Fruit fly (Drosophila melanogaster) whole organism, embryonic: ENCODE measurements around the gene CG7794.

Experiments
- Blimp-1 ChIP-seq: fragments of 200-800 bp; sonication (Bioruptor generic); optimal IDR thresholded peaks from 3 replicates; lab custom pipeline; 2018; ENCODE audit warnings: missing biosample characterization, missing genetic modification characterization, mild to moderate bottlenecking, moderate library complexity, missing genetic modification reagents
- C15 ChIP-seq: fragments of 200-800 bp; sonication (Bioruptor generic); IDR thresholded peaks from 3 replicates; pipeline ENCODE4 v1.3.6; 2022; ENCODE audit warnings: missing biosample characterization, missing genetic modification characterization
- CG10366 ChIP-seq: fragments of 200-800 bp; sonication (Bioruptor generic); IDR thresholded peaks from 2 replicates; pipeline ENCODE4 v1.3.6; 2022; ENCODE audit warnings: missing biosample characterization, missing genetic modification characterization
- CG10959 ChIP-seq: fragments of 200-800 bp; sonication (Bioruptor generic); IDR thresholded peaks from 2 replicates; pipeline ENCODE4 v1.3.6; 2022; ENCODE audit warnings: missing biosample characterization, missing genetic modification characterization
- CG11560 ChIP-seq: fragments of 200-800 bp; sonication (Bioruptor generic); IDR thresholded peaks from 3 replicates; pipeline ENCODE4 v1.3.6; 2022; ENCODE audit warnings: missing biosample characterization, missing genetic modification characterization
- CG12155 ChIP-seq: fragments of 200-800 bp; sonication (Bioruptor generic); optimal IDR thresholded peaks from 3 replicates; lab custom pipeline; 2016; ENCODE audit warnings: missing biosample characterization, missing genetic modification characterization
- CG1233 ChIP-seq: fragments of 200-800 bp; sonication (Bioruptor generic); optimal IDR thresholded peaks from 4 replicates; lab custom pipeline; 2018; ENCODE audit warnings: missing biosample characterization, mild to moderate bottlenecking, missing genetic modification characterization
- CG12391 ChIP-seq: fragments of 200-800 bp; sonication (Bioruptor generic); optimal IDR thresholded peaks from 3 replicates; lab custom pipeline; 2018; ENCODE audit warnings: missing biosample characterization, mild to moderate bottlenecking, missing genetic modification characterization, moderate library complexity
- CG12769 ChIP-seq: fragments of 200-800 bp; sonication (Bioruptor generic); optimal IDR thresholded peaks from 2 replicates; lab custom pipeline; 2019; ENCODE audit warnings: missing biosample characterization, mild to moderate bottlenecking, missing genetic modification characterization, moderate library complexity
- CG12942 ChIP-seq: fragments of 200-800 bp; sonication (Bioruptor generic); optimal IDR thresholded peaks from 3 replicates; lab custom pipeline; 2016; ENCODE audit warnings: missing biosample characterization, missing genetic modification characterization
- CG14667 ChIP-seq: fragments of 200-800 bp; sonication (Bioruptor generic); IDR thresholded peaks from 2 replicates; pipeline ENCODE4 v1.3.6; 2022; ENCODE audit warnings: missing biosample characterization, missing genetic modification characterization
- CG15011 ChIP-seq: fragments of 200-800 bp; sonication (Bioruptor generic); optimal IDR thresholded peaks from 3 replicates; lab custom pipeline; 2018; ENCODE audit warnings: missing biosample characterization, mild to moderate bottlenecking, missing genetic modification characterization
- CG15073 ChIP-seq: fragments of 200-800 bp; sonication (Bioruptor generic); optimal IDR thresholded peaks from 2 replicates; lab custom pipeline; 2016; ENCODE audit warnings: missing biosample characterization, missing genetic modification characterization
- CG15269 ChIP-seq: fragments of 200-800 bp; sonication (Bioruptor generic); optimal IDR thresholded peaks from 2 replicates; lab custom pipeline; 2018; ENCODE audit warnings: missing biosample characterization, mild to moderate bottlenecking, missing genetic modification characterization, moderate library complexity
- CG17385 ChIP-seq: fragments of 200-800 bp; sonication (Bioruptor generic); optimal IDR thresholded peaks from 3 replicates; lab custom pipeline; 2018; ENCODE audit warnings: missing biosample characterization, mild to moderate bottlenecking, missing genetic modification characterization
- CG17802 ChIP-seq: fragments of 200-800 bp; sonication (Bioruptor generic); optimal IDR thresholded peaks from 2 replicates; lab custom pipeline; 2018; ENCODE audit warnings: missing biosample characterization, mild to moderate bottlenecking, missing genetic modification characterization, moderate library complexity
- CG18619 ChIP-seq: fragments of 200-800 bp; sonication (Bioruptor generic); optimal IDR thresholded peaks from 3 replicates; lab custom pipeline; 2017; ENCODE audit warnings: missing biosample characterization, mild to moderate bottlenecking, missing genetic modification characterization
- CG18764 ChIP-seq: fragments of 200-800 bp; sonication (Bioruptor generic); optimal IDR thresholded peaks from 3 replicates; lab custom pipeline; 2016; ENCODE audit warnings: missing biosample characterization, missing genetic modification characterization
- CG2889 ChIP-seq: fragments of 200-800 bp; sonication (Bioruptor generic); IDR thresholded peaks from 3 replicates; pipeline ENCODE4 v1.3.6; 2022; ENCODE audit warnings: missing biosample characterization, missing genetic modification characterization
- CG33213 ChIP-seq: fragments of 200-800 bp; sonication (Bioruptor generic); optimal IDR thresholded peaks from 3 replicates; lab custom pipeline; 2016; ENCODE audit warnings: missing biosample characterization, missing genetic modification characterization
- CG42726 ChIP-seq: fragments of 200-800 bp; sonication (Bioruptor generic); IDR thresholded peaks from 2 replicates; pipeline ENCODE4 v1.3.6; 2022; ENCODE audit warnings: missing biosample characterization, missing genetic modification characterization; ENCODE audit not compliant: partially characterized antibody
- CG6272 ChIP-seq: fragments of 200-800 bp; sonication (Bioruptor generic); IDR thresholded peaks from 2 replicates; pipeline ENCODE4 v1.3.6; 2022; ENCODE audit warnings: missing biosample characterization, missing genetic modification characterization
- CG6683 ChIP-seq: fragments of 200-800 bp; sonication (Bioruptor generic); optimal IDR thresholded peaks from 2 replicates; lab custom pipeline; 2017; ENCODE audit warnings: missing biosample characterization, mild to moderate bottlenecking, missing genetic modification characterization, missing genetic modification reagents
- CG6813 ChIP-seq: fragments of 200-800 bp; sonication (Bioruptor generic); optimal IDR thresholded peaks from 2 replicates; lab custom pipeline; 2017; ENCODE audit warnings: missing biosample characterization, missing genetic modification characterization, mild to moderate bottlenecking, moderate library complexity, missing genetic modification reagents
- CG7357 ChIP-seq: fragments of 200-800 bp; sonication (Bioruptor generic); IDR thresholded peaks from 3 replicates; pipeline ENCODE4 v1.3.6; 2022; ENCODE audit warnings: missing biosample characterization, missing genetic modification characterization
- CG7987 ChIP-seq: fragments of 200-800 bp; sonication (Bioruptor generic); optimal IDR thresholded peaks from 2 replicates; lab custom pipeline; 2018; ENCODE audit warnings: missing biosample characterization, mild to moderate bottlenecking, missing genetic modification characterization, moderate library complexity
- CG9727 ChIP-seq: fragments of 200-800 bp; sonication (Bioruptor generic); optimal IDR thresholded peaks from 3 replicates; lab custom pipeline; 2017; ENCODE audit warnings: missing biosample characterization, mild to moderate bottlenecking, missing genetic modification characterization
- CG9797 ChIP-seq: fragments of 200-800 bp; sonication (Bioruptor generic); optimal IDR thresholded peaks from 3 replicates; lab custom pipeline; 2018; ENCODE audit warnings: missing biosample characterization, mild to moderate bottlenecking, missing genetic modification characterization
- CTCF ChIP-seq: fragments of 200-800 bp; sonication (Bioruptor generic); optimal IDR thresholded peaks from 2 replicates; lab custom pipeline; 2017; ENCODE audit warnings: missing biosample characterization, mild to moderate bottlenecking, missing genetic modification characterization, moderate library complexity
- Dad ChIP-seq: fragments of 200-800 bp; sonication (Bioruptor generic); optimal IDR thresholded peaks from 3 replicates; lab custom pipeline; 2016; ENCODE audit warnings: missing biosample characterization, missing genetic modification characterization
- E2f2 ChIP-seq: fragments of 200-800 bp; sonication (Bioruptor generic); IDR thresholded peaks from 2 replicates; pipeline ENCODE4 v1.3.6; 2022; ENCODE audit warnings: missing biosample characterization, missing genetic modification characterization
- GATAe ChIP-seq: fragments of 200-800 bp; sonication (Bioruptor generic); conservative IDR thresholded peaks from 2 replicates; pipeline ENCODE4 v1.3.6; 2022; ENCODE audit warnings: missing biosample characterization, missing genetic modification characterization
- HmgD ChIP-seq: fragments of 200-800 bp; sonication (Bioruptor generic); optimal IDR thresholded peaks from 3 replicates; lab custom pipeline; 2016; ENCODE audit warnings: missing biosample characterization, missing genetic modification characterization
- Myb ChIP-seq: fragments of 200-800 bp; sonication (Bioruptor generic); optimal IDR thresholded peaks from 2 replicates; lab custom pipeline; 2016; ENCODE audit warnings: missing biosample characterization, missing genetic modification characterization
- PHDP ChIP-seq: fragments of 200-800 bp; sonication (Bioruptor generic); optimal IDR thresholded peaks from 3 replicates; lab custom pipeline; 2018; ENCODE audit warnings: missing biosample characterization, mild to moderate bottlenecking, missing genetic modification characterization, moderate library complexity
- Side ChIP-seq: fragments of 200-800 bp; sonication (Bioruptor generic); optimal IDR thresholded peaks from 2 replicates; lab custom pipeline; 2016; ENCODE audit warnings: missing biosample characterization, missing genetic modification characterization
- Tbp ChIP-seq: fragments of >200 bp; optimal IDR thresholded peaks from 2 replicates; lab custom pipeline; 2018; ENCODE audit warnings: missing biosample characterization, missing genetic modification characterization
- bcd ChIP-seq: fragments of 200-800 bp; sonication (Bioruptor generic); optimal IDR thresholded peaks from 2 replicates; lab custom pipeline; 2017; ENCODE audit warnings: missing biosample characterization, mild to moderate bottlenecking, missing genetic modification characterization
- croc ChIP-seq: fragments of 200-800 bp; sonication (Bioruptor generic); conservative IDR thresholded peaks from 3 replicates; pipeline ENCODE4 v1.3.6; 2022; ENCODE audit warnings: missing biosample characterization, missing genetic modification characterization
- dimm ChIP-seq: fragments of 200-800 bp; sonication (Bioruptor generic); IDR thresholded peaks from 2 replicates; pipeline ENCODE4 v1.3.6; 2022; ENCODE audit warnings: missing biosample characterization, missing genetic modification characterization
- eve ChIP-seq, 2 experiments: fragments of >200 bp; optimal IDR thresholded peaks; 2 replicates each; lab custom pipeline; 2017; ENCODE audit warnings: missing biosample characterization in 2 of 2, missing genetic modification characterization in 2 of 2
- fd3F ChIP-seq: fragments of 200-800 bp; sonication (Bioruptor generic); optimal IDR thresholded peaks from 2 replicates; lab custom pipeline; 2018; ENCODE audit warnings: missing biosample characterization, mild to moderate bottlenecking, missing genetic modification characterization, moderate library complexity
- fru ChIP-seq: fragments of >200 bp; optimal IDR thresholded peaks from 2 replicates; lab custom pipeline; 2017
- gfzf ChIP-seq: fragments of 200-800 bp; sonication (Bioruptor generic); optimal IDR thresholded peaks from 2 replicates; lab custom pipeline; 2016; ENCODE audit warnings: missing biosample characterization, mild to moderate bottlenecking, missing genetic modification characterization, moderate library complexity
- nom ChIP-seq: fragments of 200-800 bp; sonication (Bioruptor generic); optimal IDR thresholded peaks from 2 replicates; lab custom pipeline; 2017; ENCODE audit warnings: missing biosample characterization, missing genetic modification characterization, mild to moderate bottlenecking, moderate library complexity, missing genetic modification reagents
- prd ChIP-seq, 3 experiments: fragments of >200 bp in 2 of 3; fragments of 200-800 bp in 1 of 3; sonication (Bioruptor generic) in 1 of 3; optimal IDR thresholded peaks in 2 of 3; IDR thresholded peaks in 1 of 3; 2 replicates in 2 of 3; 3 replicates in 1 of 3; pipeline versions ENCODE4 v1.3.6 to Lab custom; 2017 to 2022; ENCODE audit warnings: missing biosample characterization in 1 of 3, missing genetic modification characterization in 1 of 3
- repo ChIP-seq: fragments of 200-800 bp; sonication (Bioruptor generic); optimal IDR thresholded peaks from 2 replicates; lab custom pipeline; 2016; ENCODE audit warnings: missing biosample characterization, missing genetic modification characterization
- sisA ChIP-seq: fragments of 200-800 bp; sonication (Bioruptor generic); IDR thresholded peaks from 2 replicates; pipeline ENCODE4 v1.3.6; 2022; ENCODE audit warnings: missing biosample characterization, missing genetic modification characterization
- slp2 ChIP-seq: fragments of 200-800 bp; sonication (Bioruptor generic); optimal IDR thresholded peaks from 2 replicates; lab custom pipeline; 2016; ENCODE audit warnings: missing biosample characterization, missing genetic modification characterization
- tin ChIP-seq: fragments of 200-800 bp; sonication (Bioruptor generic); optimal IDR thresholded peaks from 3 replicates; lab custom pipeline; 2016; ENCODE audit warnings: missing biosample characterization, missing genetic modification characterization
- unc-4 ChIP-seq: fragments of 200-800 bp; sonication (Bioruptor generic); IDR thresholded peaks from 2 replicates; pipeline ENCODE4 v1.3.6; 2022; ENCODE audit warnings: missing biosample characterization, missing genetic modification characterization; ENCODE audit not compliant: partially characterized antibody

CG7794 gene

DNA sequence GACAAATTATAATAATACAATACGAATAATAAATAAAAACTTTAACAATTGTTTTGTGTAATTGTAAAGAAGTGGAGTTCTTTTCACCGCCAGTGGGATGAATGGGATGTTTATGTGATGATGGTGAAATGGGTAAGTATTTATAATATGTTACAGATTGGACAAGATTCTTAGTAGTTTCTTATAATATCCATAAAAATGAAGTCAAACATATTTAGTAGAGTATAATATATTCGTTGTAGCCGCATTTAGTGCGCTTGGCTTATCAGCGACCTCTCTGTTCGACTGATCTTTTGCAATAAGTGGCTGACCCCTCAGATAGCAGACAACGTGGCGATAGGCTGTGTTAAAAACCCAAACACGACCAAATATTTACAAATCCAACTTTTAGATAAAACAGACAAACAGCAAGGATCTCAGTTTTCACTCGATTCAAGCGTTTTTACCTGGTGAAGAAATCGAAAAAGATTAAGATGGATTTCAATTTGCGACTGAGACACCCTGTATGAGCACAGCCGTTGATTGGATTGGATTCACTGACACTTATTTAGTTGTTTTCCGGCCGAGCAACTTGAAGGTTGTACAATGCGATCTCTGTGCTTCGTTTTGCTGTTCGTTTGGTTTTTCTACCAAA is 4.6 kb upstream of the CG7794 start, which contains the start of gene DNaseII (continued):
- no peak for TF ChIP-seq CG18764
- no peak for TF ChIP-seq CTCF (GFP tag; lab: Kevin White, UChicago)
- peak; percentile 31 for TF ChIP-seq CG6813 (GFP tag; lab: Kevin White, UChicago)
- peak; percentile 11 for TF ChIP-seq CG6683 (GFP tag; lab: Kevin White, UChicago)
- TF ChIP-seq CG17802 (tag; lab: Kevin White, UChicago) = no peak
- no peak for TF ChIP-seq sisA (GFP tag; lab: Robert Waterston, UW)
- no peak for TF ChIP-seq CG12769 (tag; lab: Kevin White, UChicago)
- TF ChIP-seq CG15073 (GFP tag; lab: Kevin White, UChicago) = no peak
- TF ChIP-seq repo (GFP tag; lab: Kevin White, UChicago) = no peak
- no peak for TF ChIP-seq unc-4 (GFP tag; lab: Robert Waterston, UW)
- no peak for TF ChIP-seq gfzf (GFP tag; lab: Kevin White, UChicago)
- peak; percentile 46 for TF ChIP-seq CG12391 (tag; lab: Kevin White, UChicago)
- TF ChIP-seq Dad (GFP tag; lab: Kevin White, UChicago) = no peak
- no peak for TF ChIP-seq bcd (GFP tag; lab: Kevin White, UChicago)
- TF ChIP-seq eve (GFP tag; optimal IDR thresholded peaks at IDR 0.05; lab: Kevin White, UChicago) = peak in 1 of 2 experiments; percentile 25
- TF ChIP-seq CG17385 (GFP tag; lab: Kevin White, UChicago) = peak; percentile 46
- peak; percentile 7 for TF ChIP-seq CG15011 (GFP tag; lab: Kevin White, UChicago)
- no peak for TF ChIP-seq nom (GFP tag; lab: Kevin White, UChicago)
- no peak for TF ChIP-seq dimm (GFP tag; lab: Robert Waterston, UW)
- no peak for TF ChIP-seq CG12942 (GFP tag; lab: Kevin White, UChicago)
- TF ChIP-seq CG9797 (GFP tag; lab: Kevin White, UChicago) = no peak
- TF ChIP-seq Myb (GFP tag; lab: Kevin White, UChicago) = no peak
- TF ChIP-seq CG12155 (GFP tag; lab: Kevin White, UChicago) = no peak
- TF ChIP-seq fru (lab: Kevin White, UChicago) = no peak
- TF ChIP-seq slp2 = no peak
- no peak for TF ChIP-seq Tbp
- no peak for TF ChIP-seq croc (GFP tag; lab: Robert Waterston, UW)
- TF ChIP-seq CG15269 (tag; lab: Kevin White, UChicago) = peak; percentile 58
- no peak for TF ChIP-seq HmgD
- TF ChIP-seq CG2889 = no peak; the same call in 2 of the 3 replicates
- peak; percentile 24 for TF ChIP-seq Side (GFP tag; lab: Kevin White, UChicago)
- TF ChIP-seq CG10366 (GFP tag; lab: Robert Waterston, UW) = peak; percentile 76
- TF ChIP-seq CG6272 = no peak
- no peak for TF ChIP-seq CG9727
- TF ChIP-seq CG7987 (GFP tag; lab: Kevin White, UChicago) = no peak
- TF ChIP-seq fd3F = peak; percentile 28
- no peak for TF ChIP-seq CG18619 (GFP tag; lab: Kevin White, UChicago)
- TF ChIP-seq CG10959 (GFP tag; lab: Robert Waterston, UW) = no peak
- TF ChIP-seq prd (optimal IDR thresholded peaks at IDR 0.05; lab: Kevin White, UChicago) = no peak
- TF ChIP-seq prd (GFP tag; IDR thresholded peaks at IDR 0.05; lab: Robert Waterston, UW) = no peak
- no peak for TF ChIP-seq CG11560
- TF ChIP-seq C15 (GFP tag; lab: Robert Waterston, UW) = no peak
- TF ChIP-seq GATAe = no peak
- TF ChIP-seq PHDP (tag; lab: Kevin White, UChicago) = peak; percentile 41
- no peak for TF ChIP-seq tin
- TF ChIP-seq CG1233 (GFP tag; lab: Kevin White, UChicago) = peak; percentile 46
- no peak for TF ChIP-seq Blimp-1
- TF ChIP-seq CG14667 (GFP tag; lab: Robert Waterston, UW) = no peak
- no peak for TF ChIP-seq CG33213
- TF ChIP-seq CG42726 (GFP tag; lab: Robert Waterston, UW) = no peak
- no peak for TF ChIP-seq CG7357
- no peak; the same call in 1 of the 2 replicates for TF ChIP-seq E2f2 (GFP tag; lab: Robert Waterston, UW)
